Worm (Caenorhabditis elegans) whole organism, L1 larva: ENCODE results near the gene Y49E10.18.
A peak's percentile ranks its signal among the peaks of the same experiment; 100 is the strongest.

Experiments used
- C04F5.9 ChIP-seq: sonication (generic microtip); optimal IDR thresholded peaks from 2 replicates; lab custom pipeline; 2016; ENCODE audit warnings: missing genetic modification characterization, missing compliant biosample characterization
- F16B12.6 ChIP-seq: fragments of 150-350 bp; optimal IDR thresholded peaks from 2 replicates; lab custom pipeline; 2014; ENCODE audit warnings: missing biosample characterization, missing genetic modification characterization
- aha-1 ChIP-seq: fragments of 150-350 bp; optimal IDR thresholded peaks from 2 replicates; lab custom pipeline; 2014; ENCODE audit warnings: missing biosample characterization, missing genetic modification characterization
- alr-1 ChIP-seq: fragments of 200-800 bp; sonication (Bioruptor generic); optimal IDR thresholded peaks from 2 replicates; lab custom pipeline; 2018; ENCODE audit warnings: borderline replicate concordance, mild to moderate bottlenecking, missing genetic modification characterization, missing compliant biosample characterization
- aly-2 ChIP-seq: fragments of 150-350 bp; optimal IDR thresholded peaks from 2 replicates; lab custom pipeline; 2014; ENCODE audit warnings: missing biosample characterization, missing genetic modification characterization
- ceh-8 ChIP-seq: fragments of 200-800 bp; sonication (Bioruptor generic); optimal IDR thresholded peaks from 2 replicates; lab custom pipeline; 2018; ENCODE audit warnings: mild to moderate bottlenecking, missing genetic modification characterization, moderate library complexity, missing compliant biosample characterization
- ceh-82 ChIP-seq, 3 experiments: fragments of 150-350 bp in 1 of 3; sonication (generic microtip) in 2 of 3; optimal IDR thresholded peaks; 2 replicates each; lab custom pipeline; 2014 to 2017; ENCODE audit warnings: missing biosample characterization in 3 of 3, missing genetic modification characterization in 3 of 3
- ceh-88 ChIP-seq: fragments of 200-800 bp; sonication (Bioruptor generic); IDR thresholded peaks from 2 replicates; pipeline ENCODE4 v1.3.6; 2022; ENCODE audit warnings: missing genetic modification characterization, missing compliant biosample characterization
- dpl-1 ChIP-seq, 3 experiments: fragments of 150-350 bp in 2 of 3; sonication (generic microtip) in 1 of 3; optimal IDR thresholded peaks; 2 replicates each; lab custom pipeline; 2014 to 2017; ENCODE audit warnings: missing biosample characterization in 3 of 3, missing genetic modification characterization in 3 of 3, missing genetic modification reagents in 3 of 3
- dsc-1 ChIP-seq: sonication (generic microtip); optimal IDR thresholded peaks from 2 replicates; lab custom pipeline; 2016; ENCODE audit warnings: mild to moderate bottlenecking, missing genetic modification characterization, missing compliant biosample characterization
- efl-1 ChIP-seq, 4 experiments: fragments of 150-350 bp; optimal IDR thresholded peaks in 3 of 4; peaks in 1 of 4; 1 replicate in 1 of 4; 2 replicates in 3 of 4; lab custom pipeline; 2014; ENCODE audit warnings: missing biosample characterization in 2 of 4, missing genetic modification characterization in 2 of 4, missing genetic modification reagents in 2 of 4
- efl-3 ChIP-seq: fragments of 200-800 bp; sonication (Bioruptor generic); optimal IDR thresholded peaks from 2 replicates; lab custom pipeline; 2018; ENCODE audit warnings: mild to moderate bottlenecking, missing genetic modification characterization, missing compliant biosample characterization
- elt-2 ChIP-seq: sonication (generic microtip); optimal IDR thresholded peaks from 2 replicates; lab custom pipeline; 2016; ENCODE audit warnings: missing genetic modification characterization, mild to moderate bottlenecking, inconsistent platforms, missing compliant biosample characterization, missing genetic modification reagents
- elt-3 ChIP-seq, 6 experiments: fragments of 150-350 bp in 1 of 6; sonication (generic microtip); optimal IDR thresholded peaks; 2 replicates each; lab custom pipeline; 2017 to 2018; ENCODE audit warnings: missing biosample characterization in 6 of 6, missing genetic modification characterization in 6 of 6, inconsistent platforms in 1 of 6
- ets-5 ChIP-seq: fragments of 200-800 bp; sonication (Bioruptor generic); IDR thresholded peaks from 2 replicates; pipeline ENCODE4 v1.3.6; 2022; ENCODE audit warnings: missing genetic modification characterization, missing compliant biosample characterization
- fkh-10 ChIP-seq: sonication (generic microtip); optimal IDR thresholded peaks from 2 replicates; lab custom pipeline; 2017; ENCODE audit warnings: missing biosample characterization, missing genetic modification reagents, missing genetic modification characterization
- fkh-4 ChIP-seq: sonication (generic microtip); optimal IDR thresholded peaks from 2 replicates; lab custom pipeline; 2016; ENCODE audit warnings: missing compliant biosample characterization, missing genetic modification characterization, borderline replicate concordance
- jun-1 ChIP-seq: fragments of 150-350 bp; optimal IDR thresholded peaks from 2 replicates; lab custom pipeline; 2014; ENCODE audit warnings: missing biosample characterization, missing genetic modification reagents, missing genetic modification characterization
- lin-14 ChIP-seq: fragments of 200-800 bp; sonication (Bioruptor generic); optimal IDR thresholded peaks from 2 replicates; lab custom pipeline; 2018; ENCODE audit warnings: mild to moderate bottlenecking, missing genetic modification characterization, moderate library complexity, missing compliant biosample characterization
- lin-15B ChIP-seq: fragments of 150-350 bp; sonication (generic microtip); optimal IDR thresholded peaks from 3 replicates; lab custom pipeline; 2014; ENCODE audit warnings: missing biosample characterization, missing genetic modification characterization
- lir-3 ChIP-seq: sonication (generic microtip); optimal IDR thresholded peaks from 2 replicates; lab custom pipeline; 2016; ENCODE audit warnings: mild to moderate bottlenecking, missing genetic modification characterization, moderate library complexity, missing compliant biosample characterization; ENCODE audit not compliant: poor library complexity
- lsy-2 ChIP-seq, 2 experiments: fragments of 150-350 bp; optimal IDR thresholded peaks; 2 replicates each; lab custom pipeline; 2014; ENCODE audit warnings: missing biosample characterization in 2 of 2, missing genetic modification characterization in 2 of 2
- mef-2 ChIP-seq: fragments of 150-350 bp; optimal IDR thresholded peaks from 2 replicates; lab custom pipeline; 2014; ENCODE audit warnings: missing biosample characterization, missing genetic modification characterization
- nhr-11 ChIP-seq: fragments of 150-350 bp; optimal IDR thresholded peaks from 2 replicates; lab custom pipeline; 2014; ENCODE audit warnings: missing biosample characterization, missing genetic modification characterization
- nhr-12 ChIP-seq: sonication (generic microtip); optimal IDR thresholded peaks from 2 replicates; lab custom pipeline; 2017; ENCODE audit warnings: missing biosample characterization, missing genetic modification characterization
- nhr-20 ChIP-seq: sonication (generic microtip); optimal IDR thresholded peaks from 2 replicates; lab custom pipeline; 2016; ENCODE audit warnings: mild to moderate bottlenecking, missing genetic modification characterization, missing compliant biosample characterization
- nhr-47 ChIP-seq: sonication (generic microtip); optimal IDR thresholded peaks from 2 replicates; lab custom pipeline; 2016; ENCODE audit warnings: mild to moderate bottlenecking, missing genetic modification characterization, moderate library complexity, missing compliant biosample characterization
- nhr-71 ChIP-seq: sonication (generic microtip); optimal IDR thresholded peaks from 2 replicates; lab custom pipeline; 2016; ENCODE audit warnings: mild to moderate bottlenecking, missing genetic modification characterization, moderate library complexity, missing compliant biosample characterization
- nhr-76 ChIP-seq: sonication (generic microtip); optimal IDR thresholded peaks from 2 replicates; lab custom pipeline; 2017; ENCODE audit warnings: missing biosample characterization, missing genetic modification characterization
- nhr-84 ChIP-seq: sonication (generic microtip); optimal IDR thresholded peaks from 2 replicates; lab custom pipeline; 2017; ENCODE audit warnings: missing biosample characterization, missing genetic modification characterization
- nhr-85 ChIP-seq: sonication (generic microtip); peaks from one replicate; lab custom pipeline; 2016; ENCODE audit warnings: missing genetic modification characterization, inconsistent platforms, missing compliant biosample characterization
- skn-1 ChIP-seq: fragments of 150-350 bp; optimal IDR thresholded peaks from 2 replicates; lab custom pipeline; 2014; ENCODE audit warnings: missing biosample characterization, missing genetic modification characterization
- snpc-4 ChIP-seq: fragments of 150-350 bp; optimal IDR thresholded peaks from 2 replicates; lab custom pipeline; 2014; ENCODE audit warnings: missing biosample characterization, missing genetic modification characterization
- sox-4 ChIP-seq: sonication (generic microtip); optimal IDR thresholded peaks from 2 replicates; lab custom pipeline; 2016; ENCODE audit warnings: missing genetic modification characterization, missing compliant biosample characterization
- swsn-7 ChIP-seq: sonication (generic microtip); optimal IDR thresholded peaks from 2 replicates; lab custom pipeline; 2016; ENCODE audit warnings: missing genetic modification characterization, missing compliant biosample characterization
- tlp-1 ChIP-seq: fragments of 150-350 bp; optimal IDR thresholded peaks from 2 replicates; lab custom pipeline; 2014; ENCODE audit warnings: missing biosample characterization, missing genetic modification characterization
- unc-30 ChIP-seq: sonication (generic microtip); optimal IDR thresholded peaks from 2 replicates; lab custom pipeline; 2017; ENCODE audit warnings: missing biosample characterization, missing genetic modification characterization
- unc-62 ChIP-seq: fragments of 150-350 bp; optimal IDR thresholded peaks from 2 replicates; lab custom pipeline; 2014; ENCODE audit warnings: missing biosample characterization, missing genetic modification reagents, missing genetic modification characterization
- unc-98 ChIP-seq: fragments of 200-800 bp; sonication (Bioruptor generic); IDR thresholded peaks from 2 replicates; pipeline ENCODE4 v1.3.6; 2022; ENCODE audit warnings: missing genetic modification characterization, missing compliant biosample characterization
- vab-15 ChIP-seq: sonication (generic microtip); optimal IDR thresholded peaks from 2 replicates; lab custom pipeline; 2017; ENCODE audit warnings: missing genotype, mild to moderate bottlenecking, missing genetic modification characterization, missing compliant biosample characterization
- zip-4 ChIP-seq: fragments of 200-800 bp; sonication (Bioruptor generic); optimal IDR thresholded peaks from 2 replicates; lab custom pipeline; 2018; ENCODE audit warnings: mild to moderate bottlenecking, missing genetic modification characterization, moderate library complexity, missing compliant biosample characterization
- ztf-4 ChIP-seq: fragments of 150-350 bp; optimal IDR thresholded peaks from 2 replicates; lab custom pipeline; 2014; ENCODE audit warnings: missing biosample characterization, missing genetic modification characterization

Y49E10.18 gene

ce11 chrIII:12445991-12446502 is at the start of gene Y49E10.18:
Gene Y49E10.18 (minus strand): TSS chrIII:12446106.
- TF ChIP-seq elt-2 (tag; lab: Kevin White, UChicago) (peak; percentile 81), snpc-4 (no peak), nhr-20 (peak; percentile 21), nhr-11 (tag; lab: Kevin White, UChicago) (no peak)

ce11 chrIII:12495594-12496096 is 49.7 kb upstream of the Y49E10.18 start, which contains the start of the genes Y111B2A.1 and Y111B2A.2:
Gene Y111B2A.1 (minus strand): TSS chrIII:12495644.
Gene Y111B2A.2 (plus strand): TSS chrIII:12496086.
- TF ChIP-seq efl-1 (optimal IDR thresholded peaks at IDR 0.05; lab: Kevin White, UChicago), result no peak
- peak in 1 of 2 experiments; percentile 66 for TF ChIP-seq efl-1 (GFP tag; optimal IDR thresholded peaks at IDR 0.05 in 1 of 2; lab: Kevin White, UChicago)
- TF ChIP-seq tlp-1 (tag; lab: Kevin White, UChicago), result no peak

- no peak for TF ChIP-seq nhr-84 (tag; lab: Kevin White, UChicago)
These were observed 46.1 kb upstream of the Y49E10.18 start, which contains the start of gene Y49E10.25 for ce11 chrIII:12491984-12492383. Gene Y49E10.25 (minus strand): TSS chrIII:12492084.

ce11 chrIII:12484432-12484831 is 38.5 kb upstream of the Y49E10.18 start, which contains the start of gene arrd-16:
Gene arrd-16 (plus strand): TSS chrIII:12484732.
- TF ChIP-seq nhr-11 (tag; lab: Kevin White, UChicago) (no peak), unc-98 (GFP tag; lab: Robert Waterston, UW) (no peak), ets-5 (GFP tag; lab: Robert Waterston, UW) (no peak)

- TF ChIP-seq lin-14 (peak; percentile 84), unc-62 (no peak), ceh-82 (tag; optimal IDR thresholded peaks at IDR 0.05; lab: Kevin White, UChicago) (peak; percentile 18 to 61 (median 47)), dsc-1 (tag; lab: Kevin White, UChicago) (peak; percentile 8), F16B12.6 (tag; lab: Kevin White, UChicago) (peak; percentile 24), ztf-4 (tag; lab: Kevin White, UChicago) (no peak), nhr-71 (no peak), C04F5.9 (tag; lab: Kevin White, UChicago) (no peak), unc-30 (tag; lab: Kevin White, UChicago) (no peak), nhr-11 (tag; lab: Kevin White, UChicago) (no peak), nhr-85 (tag; lab: Kevin White, UChicago) (no peak), nhr-20 (no peak), ceh-88 (no peak), sox-4 (tag; lab: Kevin White, UChicago) (no peak), nhr-12 (tag; lab: Kevin White, UChicago) (no peak), zip-4 (GFP tag; lab: Kevin White, UChicago) (no peak), dpl-1 (GFP tag; optimal IDR thresholded peaks at IDR 0.05; lab: Kevin White, UChicago) (peak in 1 of 3 experiments; percentile 46), elt-3 (tag; optimal IDR thresholded peaks at IDR 0.05; lab: Kevin White, UChicago) (no peak), ceh-8 (GFP tag; lab: Kevin White, UChicago) (no peak), elt-2 (tag; lab: Kevin White, UChicago) (no peak), vab-15 (no peak), nhr-76 (tag; lab: Kevin White, UChicago) (no peak), lsy-2 (tag; optimal IDR thresholded peaks at IDR 0.05; lab: Kevin White, UChicago) (peak; percentile 8 to 43), mef-2 (tag; lab: Kevin White, UChicago) (no peak), skn-1 (tag; lab: Kevin White, UChicago) (no peak), unc-98 (GFP tag; lab: Robert Waterston, UW) (no peak), jun-1 (tag; lab: Kevin White, UChicago) (no peak), nhr-47 (tag; lab: Kevin White, UChicago) (peak; percentile 58), ets-5 (GFP tag; lab: Robert Waterston, UW) (no peak), lir-3 (tag; lab: Kevin White, UChicago) (no peak), aha-1 (tag; lab: Kevin White, UChicago) (no peak), fkh-10 (GFP tag; lab: Kevin White, UChicago) (peak; percentile 30), lin-15B (tag; lab: Kevin White, UChicago) (no peak), fkh-4 (tag; lab: Kevin White, UChicago) (no peak), aly-2 (tag; lab: Kevin White, UChicago) (no peak), alr-1 (tag; lab: Kevin White, UChicago) (no peak), tlp-1 (tag; lab: Kevin White, UChicago) (no peak), efl-3 (no peak), swsn-7 (tag; lab: Kevin White, UChicago) (peak; percentile 21)
These were observed 26.6 kb upstream of the Y49E10.18 start, which contains the start of gene cccp-1 for ce11 chrIII:12472497-12472896. Gene cccp-1 (plus strand): TSS chrIII:12472873.
